Worm (Caenorhabditis elegans): ENCODE measurements around the gene C02F4.4.

The C02F4.4 gene

DNA sequence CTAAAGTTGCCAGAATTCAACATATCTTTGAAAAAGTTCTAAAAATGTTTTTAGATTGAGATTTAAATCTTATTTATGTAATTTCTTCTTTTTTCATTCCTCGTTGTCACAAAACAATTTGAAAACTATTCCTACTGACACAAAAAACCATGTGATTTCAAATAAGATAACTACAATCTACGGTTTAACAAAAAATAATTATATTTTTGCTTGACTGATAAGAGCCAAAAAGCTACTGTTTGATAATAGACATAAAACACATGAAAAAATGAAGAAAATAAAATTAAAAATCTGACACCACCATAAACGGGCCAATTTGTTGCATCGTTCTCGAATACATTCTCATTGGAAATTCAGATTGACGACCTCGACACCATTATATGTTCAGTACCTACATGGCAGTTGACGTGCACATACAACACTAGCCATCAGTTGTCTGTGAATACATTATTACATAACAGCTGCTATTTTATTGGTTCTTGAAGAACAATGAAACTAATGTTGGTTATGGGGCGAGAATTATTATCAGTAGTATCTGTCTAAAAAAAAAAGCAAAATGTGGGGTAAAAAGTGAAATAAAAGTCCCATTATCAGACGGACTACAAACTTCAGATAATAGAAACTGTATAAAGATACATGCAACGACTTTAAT is 50.9 kb downstream of the C02F4.4 start, which contains the start of gene ugt-43:
Gene ugt-43 (plus strand): TSS at position 602 of the 652 bp plus-strand sequence.
- no peak for TF ChIP-seq crh-2 (tag; optimal IDR thresholded peaks at IDR 0.05)
- TF ChIP-seq lin-39 (tag; optimal IDR thresholded peaks at IDR 0.05): no peak
- no peak for TF ChIP-seq egl-27 (tag; optimal IDR thresholded peaks at IDR 0.05)
- TF ChIP-seq alr-1 (tag; optimal IDR thresholded peaks at IDR 0.05): no peak
- no peak for TF ChIP-seq ceh-16 (tag; optimal IDR thresholded peaks at IDR 0.05)
- no peak for TF ChIP-seq elt-3 (tag; optimal IDR thresholded peaks at IDR 0.05)
- TF ChIP-seq snpc-4 (tag; optimal IDR thresholded peaks at IDR 0.05): no peak
- no peak for TF ChIP-seq ztf-1 (GFP tag; conservative IDR thresholded peaks at IDR 0.05)
- no peak for TF ChIP-seq R02D3.7 (tag; optimal IDR thresholded peaks at IDR 0.05)
- no peak for TF ChIP-seq nhr-6 (tag; optimal IDR thresholded peaks at IDR 0.05)
- TF ChIP-seq lsy-2 (tag; optimal IDR thresholded peaks at IDR 0.05): no peak

Measured in whole organism, L2 larva.